Fruit fly (Drosophila melanogaster) whole organism, embryonic: Measurements from ENCODE around the gene Rrp46.

Experiments used
- Atf3 ChIP-seq: fragments of 200-800 bp; sonication (Bioruptor generic); optimal IDR thresholded peaks from 3 replicates; lab custom pipeline; 2016; ENCODE audit warnings: missing biosample characterization, missing genetic modification characterization
- CG10209 ChIP-seq: fragments of 200-800 bp; sonication (Bioruptor generic); optimal IDR thresholded peaks from 3 replicates; lab custom pipeline; 2017; ENCODE audit warnings: missing biosample characterization, mild to moderate bottlenecking, missing genetic modification characterization, missing genetic modification reagents
- CG10274 ChIP-seq: fragments of 200-800 bp; sonication (Bioruptor generic); optimal IDR thresholded peaks from 3 replicates; lab custom pipeline; 2017; ENCODE audit warnings: missing biosample characterization, mild to moderate bottlenecking, missing genetic modification characterization
- CG10321 ChIP-seq: fragments of 200-800 bp; sonication (Bioruptor generic); IDR thresholded peaks from 2 replicates; pipeline ENCODE4 v1.3.6; 2022; ENCODE audit warnings: missing biosample characterization, missing genetic modification characterization
- CG10654 ChIP-seq: fragments of 200-800 bp; sonication (Bioruptor generic); optimal IDR thresholded peaks from 2 replicates; lab custom pipeline; 2016; ENCODE audit warnings: missing biosample characterization, missing genetic modification characterization
- CG11398 ChIP-seq: fragments of 200-800 bp; sonication (Bioruptor generic); optimal IDR thresholded peaks from 2 replicates; lab custom pipeline; 2016; ENCODE audit warnings: missing biosample characterization, missing genetic modification characterization
- CG11696 ChIP-seq: fragments of 200-800 bp; sonication (Bioruptor generic); IDR thresholded peaks from 2 replicates; pipeline ENCODE4 v1.3.6; 2022; ENCODE audit warnings: missing biosample characterization, missing genetic modification characterization
- CG11723 ChIP-seq: fragments of 200-800 bp; sonication (Bioruptor generic); optimal IDR thresholded peaks from 2 replicates; lab custom pipeline; 2017; ENCODE audit warnings: missing biosample characterization, mild to moderate bottlenecking, missing genetic modification characterization
- CG12155 ChIP-seq: fragments of 200-800 bp; sonication (Bioruptor generic); optimal IDR thresholded peaks from 3 replicates; lab custom pipeline; 2016; ENCODE audit warnings: missing biosample characterization, missing genetic modification characterization
- CG12236 ChIP-seq: fragments of 200-800 bp; sonication (Bioruptor generic); optimal IDR thresholded peaks from 2 replicates; lab custom pipeline; 2016; ENCODE audit warnings: missing biosample characterization, missing genetic modification characterization
- CG12744 ChIP-seq: fragments of 200-800 bp; sonication (Bioruptor generic); optimal IDR thresholded peaks from 2 replicates; lab custom pipeline; 2016; ENCODE audit warnings: missing biosample characterization, missing genetic modification characterization
- CG12942 ChIP-seq: fragments of 200-800 bp; sonication (Bioruptor generic); optimal IDR thresholded peaks from 3 replicates; lab custom pipeline; 2016; ENCODE audit warnings: missing biosample characterization, missing genetic modification characterization
- CG13123 ChIP-seq: fragments of 200-800 bp; sonication (Bioruptor generic); optimal IDR thresholded peaks from 2 replicates; lab custom pipeline; 2016; ENCODE audit warnings: missing biosample characterization, missing genetic modification characterization
- CG1647 ChIP-seq: fragments of 200-800 bp; sonication (Bioruptor generic); optimal IDR thresholded peaks from 3 replicates; lab custom pipeline; 2016; ENCODE audit warnings: missing biosample characterization, missing genetic modification characterization
- CG16863 ChIP-seq: fragments of 200-800 bp; sonication (Bioruptor generic); optimal IDR thresholded peaks from 3 replicates; lab custom pipeline; 2016; ENCODE audit warnings: missing biosample characterization, missing genetic modification characterization
- CG17612 ChIP-seq: fragments of 200-800 bp; sonication (Bioruptor generic); IDR thresholded peaks from 2 replicates; pipeline ENCODE4 v1.3.6; 2022; ENCODE audit warnings: missing biosample characterization, missing genetic modification characterization
- CG2199 ChIP-seq: fragments of 200-800 bp; sonication (Bioruptor generic); IDR thresholded peaks from 3 replicates; pipeline ENCODE4 v1.3.6; 2022; ENCODE audit warnings: missing biosample characterization, missing genetic modification characterization
- CG32767 ChIP-seq: fragments of 200-800 bp; sonication (Bioruptor generic); IDR thresholded peaks from 2 replicates; pipeline ENCODE4 v1.3.6; 2022; ENCODE audit warnings: missing biosample characterization, missing genetic modification characterization
- CG4282 ChIP-seq: fragments of 200-800 bp; sonication (Bioruptor generic); optimal IDR thresholded peaks from 2 replicates; lab custom pipeline; 2016; ENCODE audit warnings: missing biosample characterization, missing genetic modification characterization
- CG4854 ChIP-seq: fragments of 200-800 bp; sonication (Bioruptor generic); optimal IDR thresholded peaks from 2 replicates; lab custom pipeline; 2016; ENCODE audit warnings: missing biosample characterization, missing genetic modification characterization, inconsistent platforms
- CG5180 ChIP-seq: fragments of 200-800 bp; sonication (Bioruptor generic); optimal IDR thresholded peaks from 3 replicates; lab custom pipeline; 2017; ENCODE audit warnings: missing biosample characterization, missing genetic modification characterization, mild to moderate bottlenecking, moderate library complexity, missing genetic modification reagents
- CG6254 ChIP-seq: fragments of 200-800 bp; sonication (Bioruptor generic); optimal IDR thresholded peaks from 3 replicates; lab custom pipeline; 2017; ENCODE audit warnings: mild to moderate bottlenecking, missing biosample characterization, missing genetic modification reagents, missing genetic modification characterization
- CG6683 ChIP-seq: fragments of 200-800 bp; sonication (Bioruptor generic); optimal IDR thresholded peaks from 2 replicates; lab custom pipeline; 2017; ENCODE audit warnings: missing biosample characterization, mild to moderate bottlenecking, missing genetic modification characterization, missing genetic modification reagents
- CG6791 ChIP-seq: fragments of 200-800 bp; sonication (Bioruptor generic); IDR thresholded peaks from 3 replicates; pipeline ENCODE4 v1.3.6; 2022; ENCODE audit warnings: missing biosample characterization, missing genetic modification characterization; ENCODE audit not compliant: partially characterized antibody
- CoRest ChIP-seq: fragments of 200-800 bp; sonication (Bioruptor generic); optimal IDR thresholded peaks from 3 replicates; lab custom pipeline; 2018; ENCODE audit warnings: missing biosample characterization, mild to moderate bottlenecking, missing genetic modification characterization, moderate library complexity
- E2f2 ChIP-seq: fragments of 200-800 bp; sonication (Bioruptor generic); IDR thresholded peaks from 2 replicates; pipeline ENCODE4 v1.3.6; 2022; ENCODE audit warnings: missing biosample characterization, missing genetic modification characterization
- Eip74EF ChIP-seq, 2 experiments: fragments of 200-800 bp in 1 of 2; fragments of >200 bp in 1 of 2; sonication (Bioruptor generic) in 1 of 2; optimal IDR thresholded peaks; 2 replicates each; lab custom pipeline; 2017 to 2019; ENCODE audit warnings: missing biosample characterization in 2 of 2, missing genetic modification characterization in 2 of 2, mild to moderate bottlenecking in 1 of 2, moderate library complexity in 1 of 2
- Ets65A ChIP-seq: fragments of 200-800 bp; sonication (Bioruptor generic); peaks from one replicate; lab custom pipeline; 2016; ENCODE audit warnings: missing biosample characterization, missing genetic modification characterization
- GATAe ChIP-seq: fragments of 200-800 bp; sonication (Bioruptor generic); conservative IDR thresholded peaks from 2 replicates; pipeline ENCODE4 v1.3.6; 2022; ENCODE audit warnings: missing biosample characterization, missing genetic modification characterization
- Hr3 ChIP-seq: fragments of 200-800 bp; sonication (Bioruptor generic); optimal IDR thresholded peaks from 3 replicates; lab custom pipeline; 2016; ENCODE audit warnings: missing biosample characterization, missing genetic modification characterization
- Hr78 ChIP-seq, 2 experiments: fragments of 200-800 bp in 1 of 2; fragments of >200 bp in 1 of 2; sonication (Bioruptor generic) in 1 of 2; optimal IDR thresholded peaks; 2 replicates each; lab custom pipeline; 2017 to 2019; ENCODE audit warnings: missing biosample characterization in 2 of 2, missing genetic modification characterization in 2 of 2, mild to moderate bottlenecking in 1 of 2, moderate library complexity in 1 of 2
- Hsf ChIP-seq: fragments of 200-800 bp; sonication (Bioruptor generic); optimal IDR thresholded peaks from 3 replicates; lab custom pipeline; 2016; ENCODE audit warnings: missing biosample characterization, missing genetic modification characterization
- Mad ChIP-seq: fragments of 200-800 bp; sonication (Bioruptor generic); optimal IDR thresholded peaks from 2 replicates; lab custom pipeline; 2016; ENCODE audit warnings: missing biosample characterization, missing genetic modification characterization
- NFAT ChIP-seq: fragments of 200-800 bp; sonication (Bioruptor generic); IDR thresholded peaks from 2 replicates; pipeline ENCODE4 v1.3.6; 2022; ENCODE audit warnings: missing biosample characterization, missing genetic modification characterization
- bsh ChIP-seq, 2 experiments: fragments of 200-800 bp; sonication (Bioruptor generic); optimal IDR thresholded peaks; 2 replicates each; lab custom pipeline; 2017 to 2018; ENCODE audit warnings: mild to moderate bottlenecking in 2 of 2, missing biosample characterization in 2 of 2, missing genetic modification characterization in 2 of 2, moderate library complexity in 1 of 2
- cato ChIP-seq: fragments of 200-800 bp; sonication (Bioruptor generic); optimal IDR thresholded peaks from 2 replicates; lab custom pipeline; 2016; ENCODE audit warnings: missing biosample characterization, missing genetic modification characterization, borderline replicate concordance
- chn ChIP-seq: fragments of 200-800 bp; sonication (Bioruptor generic); optimal IDR thresholded peaks from 2 replicates; lab custom pipeline; 2016; ENCODE audit warnings: missing biosample characterization, missing genetic modification characterization
- ci ChIP-seq: fragments of 200-800 bp; sonication (Bioruptor generic); IDR thresholded peaks from 3 replicates; pipeline ENCODE4 v1.3.6; 2022; ENCODE audit warnings: missing biosample characterization, missing genetic modification characterization
- dati ChIP-seq: fragments of 200-800 bp; sonication (Bioruptor generic); IDR thresholded peaks from 2 replicates; pipeline ENCODE4 v1.3.6; 2022; ENCODE audit warnings: missing biosample characterization, missing genetic modification characterization
- dmrt11E ChIP-seq: fragments of 200-800 bp; sonication (Bioruptor generic); optimal IDR thresholded peaks from 3 replicates; lab custom pipeline; 2018; ENCODE audit warnings: missing biosample characterization, mild to moderate bottlenecking, missing genetic modification characterization, moderate library complexity
- exex ChIP-seq: fragments of 200-800 bp; sonication (Bioruptor generic); optimal IDR thresholded peaks from 4 replicates; lab custom pipeline; 2018; ENCODE audit warnings: missing biosample characterization, mild to moderate bottlenecking, missing genetic modification characterization, moderate library complexity
- grn ChIP-seq: fragments of 200-800 bp; sonication (Bioruptor generic); optimal IDR thresholded peaks from 3 replicates; lab custom pipeline; 2017; ENCODE audit warnings: missing biosample characterization, missing genetic modification characterization
- hkb ChIP-seq, 2 experiments: fragments of 200-800 bp in 1 of 2; fragments of >200 bp in 1 of 2; sonication (Bioruptor generic) in 1 of 2; IDR thresholded peaks in 1 of 2; optimal IDR thresholded peaks in 1 of 2; 2 replicates each; pipeline versions ENCODE4 v1.3.6 to Lab custom; 2017 to 2022; ENCODE audit warnings: missing biosample characterization in 1 of 2, missing genetic modification characterization in 1 of 2
- jigr1 ChIP-seq: fragments of 200-800 bp; sonication (Bioruptor generic); IDR thresholded peaks from 3 replicates; pipeline ENCODE4 v1.3.6; 2022; ENCODE audit warnings: missing biosample characterization, missing genetic modification characterization
- salm ChIP-seq: fragments of 200-800 bp; sonication (Bioruptor generic); optimal IDR thresholded peaks from 2 replicates; lab custom pipeline; 2018; ENCODE audit warnings: missing biosample characterization, mild to moderate bottlenecking, missing genetic modification characterization
- sc ChIP-seq, 3 experiments: fragments of >200 bp in 2 of 3; fragments of 200-800 bp in 1 of 3; sonication (Bioruptor generic) in 1 of 3; optimal IDR thresholded peaks; 2 replicates in 2 of 3; 3 replicates in 1 of 3; lab custom pipeline; 2017; ENCODE audit warnings: mild to moderate bottlenecking in 1 of 3, missing biosample characterization in 1 of 3, missing genetic modification characterization in 1 of 3, missing genetic modification reagents in 1 of 3
- slp2 ChIP-seq: fragments of 200-800 bp; sonication (Bioruptor generic); optimal IDR thresholded peaks from 2 replicates; lab custom pipeline; 2016; ENCODE audit warnings: missing biosample characterization, missing genetic modification characterization
- so ChIP-seq: fragments of 200-800 bp; sonication (Bioruptor generic); IDR thresholded peaks from 3 replicates; pipeline ENCODE4 v1.3.6; 2022; ENCODE audit warnings: missing biosample characterization, missing genetic modification characterization

Gene Rrp46

dm6 chr3R:10388128-10389026 is 24.7 kb upstream of the Rrp46 start, which contains the start of gene cwo (continued):
- no peak for TF ChIP-seq CG10274 (GFP tag; lab: Kevin White, UChicago)
- no peak for TF ChIP-seq CG10654 (GFP tag; lab: Kevin White, UChicago)
- TF ChIP-seq CG32767 (GFP tag; lab: Robert Waterston, UW), result no peak
- TF ChIP-seq CG11398, result peak; percentile 29
- TF ChIP-seq grn (GFP tag; lab: Kevin White, UChicago), result peak; percentile 85
- TF ChIP-seq so (GFP tag; lab: Robert Waterston, UW), result no peak
- TF ChIP-seq CoRest (tag; lab: Kevin White, UChicago), result no peak
- no peak for TF ChIP-seq CG2199
- no peak for TF ChIP-seq slp2 (GFP tag; lab: Kevin White, UChicago)
- no peak for TF ChIP-seq hkb (optimal IDR thresholded peaks at IDR 0.05; lab: Kevin White, UChicago)
- TF ChIP-seq hkb (GFP tag; IDR thresholded peaks at IDR 0.05; lab: Robert Waterston, UW), result no peak
- no peak for TF ChIP-seq CG12744 (GFP tag; lab: Kevin White, UChicago)
- peak; percentile 14 for TF ChIP-seq CG12155 (GFP tag; lab: Kevin White, UChicago)
- TF ChIP-seq CG12942 (GFP tag; lab: Kevin White, UChicago), result no peak
- TF ChIP-seq Eip74EF (GFP tag; optimal IDR thresholded peaks at IDR 0.05; lab: Kevin White, UChicago), result peak in 1 of 2 experiments; percentile 20
- TF ChIP-seq Hr3, result no peak
- TF ChIP-seq sc (optimal IDR thresholded peaks at IDR 0.05; lab: Kevin White, UChicago), result no peak
- TF ChIP-seq sc (GFP tag; optimal IDR thresholded peaks at IDR 0.05; lab: Kevin White, UChicago), result peak; percentile 21
- TF ChIP-seq CG16863 (GFP tag; lab: Kevin White, UChicago), result peak; percentile 19
- TF ChIP-seq exex (tag; lab: Kevin White, UChicago), result peak; percentile 28
- no peak for TF ChIP-seq CG10321
- no peak for TF ChIP-seq cato
- no peak for TF ChIP-seq CG4854 (GFP tag; lab: Kevin White, UChicago)
- TF ChIP-seq CG6683 (GFP tag; lab: Kevin White, UChicago), result no peak
- TF ChIP-seq Atf3 (GFP tag; lab: Kevin White, UChicago), result no peak
- TF ChIP-seq Mad, result no peak
- no peak for TF ChIP-seq CG12236 (GFP tag; lab: Kevin White, UChicago)
- no peak for TF ChIP-seq CG6791 (GFP tag; lab: Robert Waterston, UW)
- TF ChIP-seq CG17612, result no peak
- peak; percentile 25 for TF ChIP-seq dmrt11E (tag; lab: Kevin White, UChicago)
- no peak for TF ChIP-seq GATAe (GFP tag; lab: Robert Waterston, UW)
- peak; percentile 12 for TF ChIP-seq CG13123 (GFP tag; lab: Kevin White, UChicago)
- peak; percentile 13 for TF ChIP-seq CG10209 (GFP tag; lab: Kevin White, UChicago)
- peak; percentile 56 for TF ChIP-seq CG6254
- TF ChIP-seq CG1647, result no peak
- TF ChIP-seq salm (tag; lab: Kevin White, UChicago), result no peak
- no peak for TF ChIP-seq chn (GFP tag; lab: Kevin White, UChicago)
- TF ChIP-seq NFAT (GFP tag; lab: Robert Waterston, UW), result no peak
- TF ChIP-seq E2f2, result no peak
- TF ChIP-seq CG5180 (GFP tag; lab: Kevin White, UChicago), result peak; percentile 33
- no peak for TF ChIP-seq CG4282 (GFP tag; lab: Kevin White, UChicago)
- TF ChIP-seq Hsf (GFP tag; lab: Kevin White, UChicago), result no peak
- TF ChIP-seq Hr78 (GFP tag; optimal IDR thresholded peaks at IDR 0.05; lab: Kevin White, UChicago), result no peak
- TF ChIP-seq bsh (GFP tag; optimal IDR thresholded peaks at IDR 0.05; lab: Kevin White, UChicago), result peak in 1 of 2 experiments; percentile 53
- no peak for TF ChIP-seq CG11723 (GFP tag; lab: Kevin White, UChicago)
- TF ChIP-seq CG11696 (GFP tag; lab: Robert Waterston, UW), result no peak
- no peak for TF ChIP-seq dati (GFP tag; lab: Robert Waterston, UW)
- TF ChIP-seq Ets65A (GFP tag; lab: Kevin White, UChicago), result no peak
- no peak for TF ChIP-seq jigr1 (GFP tag; lab: Robert Waterston, UW)
- no peak for TF ChIP-seq ci (GFP tag; lab: Robert Waterston, UW)
